Fruit fly (Drosophila melanogaster) whole organism, embryonic: ENCODE results near the gene Actn.

Experiments
- BtbVII ChIP-seq: fragments of 200-800 bp; sonication (Bioruptor generic); optimal IDR thresholded peaks from 3 replicates; lab custom pipeline; 2017; ENCODE audit warnings: missing biosample characterization, mild to moderate bottlenecking, missing genetic modification characterization
- CG10366 ChIP-seq: fragments of 200-800 bp; sonication (Bioruptor generic); IDR thresholded peaks from 2 replicates; pipeline ENCODE4 v1.3.6; 2022; ENCODE audit warnings: missing biosample characterization, missing genetic modification characterization
- CG11560 ChIP-seq: fragments of 200-800 bp; sonication (Bioruptor generic); IDR thresholded peaks from 3 replicates; pipeline ENCODE4 v1.3.6; 2022; ENCODE audit warnings: missing biosample characterization, missing genetic modification characterization
- CG11696 ChIP-seq: fragments of 200-800 bp; sonication (Bioruptor generic); IDR thresholded peaks from 2 replicates; pipeline ENCODE4 v1.3.6; 2022; ENCODE audit warnings: missing biosample characterization, missing genetic modification characterization
- CG13123 ChIP-seq: fragments of 200-800 bp; sonication (Bioruptor generic); optimal IDR thresholded peaks from 2 replicates; lab custom pipeline; 2016; ENCODE audit warnings: missing biosample characterization, missing genetic modification characterization
- CG14710 ChIP-seq: fragments of 200-800 bp; sonication (Bioruptor generic); optimal IDR thresholded peaks from 3 replicates; lab custom pipeline; 2019; ENCODE audit warnings: missing biosample characterization, mild to moderate bottlenecking, missing genetic modification characterization, moderate library complexity
- CG15011 ChIP-seq: fragments of 200-800 bp; sonication (Bioruptor generic); optimal IDR thresholded peaks from 3 replicates; lab custom pipeline; 2018; ENCODE audit warnings: missing biosample characterization, mild to moderate bottlenecking, missing genetic modification characterization
- CG16863 ChIP-seq: fragments of 200-800 bp; sonication (Bioruptor generic); optimal IDR thresholded peaks from 3 replicates; lab custom pipeline; 2016; ENCODE audit warnings: missing biosample characterization, missing genetic modification characterization
- CG18262 ChIP-seq: fragments of 200-800 bp; optimal IDR thresholded peaks from 3 replicates; lab custom pipeline; 2019; ENCODE audit warnings: missing biosample characterization, mild to moderate bottlenecking, missing genetic modification characterization, moderate library complexity
- CG3163 ChIP-seq: fragments of 200-800 bp; sonication (Bioruptor generic); optimal IDR thresholded peaks from 3 replicates; lab custom pipeline; 2016; ENCODE audit warnings: missing biosample characterization, missing genetic modification characterization
- CG32767 ChIP-seq: fragments of 200-800 bp; sonication (Bioruptor generic); IDR thresholded peaks from 2 replicates; pipeline ENCODE4 v1.3.6; 2022; ENCODE audit warnings: missing biosample characterization, missing genetic modification characterization
- CG3726 ChIP-seq: fragments of 200-800 bp; sonication (Bioruptor generic); IDR thresholded peaks from 3 replicates; pipeline ENCODE4, ENCODE4 v1.3.6; 2022; ENCODE audit warnings: missing biosample characterization, missing genetic modification characterization
- CG3995 ChIP-seq: fragments of 200-800 bp; sonication (Bioruptor generic); optimal IDR thresholded peaks from 3 replicates; lab custom pipeline; 2016; ENCODE audit warnings: missing biosample characterization, missing genetic modification characterization
- CG4360 ChIP-seq: fragments of 200-800 bp; sonication (Bioruptor generic); IDR thresholded peaks from 2 replicates; pipeline ENCODE4 v1.3.6; 2022; ENCODE audit warnings: missing biosample characterization, missing genetic modification characterization
- CG4707 ChIP-seq: fragments of 200-800 bp; sonication (Bioruptor generic); optimal IDR thresholded peaks from 2 replicates; lab custom pipeline; 2018; ENCODE audit warnings: missing biosample characterization, mild to moderate bottlenecking, missing genetic modification characterization, moderate library complexity
- CG4730 ChIP-seq: fragments of 200-800 bp; sonication (Bioruptor generic); IDR thresholded peaks from 2 replicates; pipeline ENCODE4 v1.3.6; 2022; ENCODE audit warnings: missing biosample characterization, missing genetic modification characterization
- CG6175 ChIP-seq: fragments of 200-800 bp; sonication (Bioruptor generic); IDR thresholded peaks from 3 replicates; pipeline ENCODE4 v1.3.6; 2022; ENCODE audit warnings: missing biosample characterization, missing genetic modification characterization
- CG6254 ChIP-seq: fragments of 200-800 bp; sonication (Bioruptor generic); optimal IDR thresholded peaks from 3 replicates; lab custom pipeline; 2017; ENCODE audit warnings: mild to moderate bottlenecking, missing biosample characterization, missing genetic modification reagents, missing genetic modification characterization
- CG9727 ChIP-seq: fragments of 200-800 bp; sonication (Bioruptor generic); optimal IDR thresholded peaks from 3 replicates; lab custom pipeline; 2017; ENCODE audit warnings: missing biosample characterization, mild to moderate bottlenecking, missing genetic modification characterization
- CG9797 ChIP-seq: fragments of 200-800 bp; sonication (Bioruptor generic); optimal IDR thresholded peaks from 3 replicates; lab custom pipeline; 2018; ENCODE audit warnings: missing biosample characterization, mild to moderate bottlenecking, missing genetic modification characterization
- CoRest ChIP-seq: fragments of 200-800 bp; sonication (Bioruptor generic); optimal IDR thresholded peaks from 3 replicates; lab custom pipeline; 2018; ENCODE audit warnings: missing biosample characterization, mild to moderate bottlenecking, missing genetic modification characterization, moderate library complexity
- Dbx ChIP-seq: fragments of 200-800 bp; sonication (Bioruptor generic); IDR thresholded peaks from 3 replicates; pipeline ENCODE4 v1.3.6; 2022; ENCODE audit warnings: missing biosample characterization, missing genetic modification characterization
- Fer2 ChIP-seq: fragments of 200-800 bp; sonication (Bioruptor generic); optimal IDR thresholded peaks from 2 replicates; lab custom pipeline; 2018; ENCODE audit warnings: missing biosample characterization, mild to moderate bottlenecking, missing genetic modification characterization, moderate library complexity
- H15 ChIP-seq: fragments of 200-800 bp; sonication (Bioruptor generic); IDR thresholded peaks from 3 replicates; pipeline ENCODE4 v1.3.6; 2022; ENCODE audit warnings: missing biosample characterization, missing genetic modification characterization
- HLH54F ChIP-seq: fragments of 200-800 bp; sonication (Bioruptor generic); optimal IDR thresholded peaks from 3 replicates; lab custom pipeline; 2016; ENCODE audit warnings: missing biosample characterization, missing genetic modification characterization
- Hmx ChIP-seq: fragments of 200-800 bp; sonication (Bioruptor generic); optimal IDR thresholded peaks from 2 replicates; lab custom pipeline; 2016; ENCODE audit warnings: missing biosample characterization, missing genetic modification characterization
- Hr3 ChIP-seq: fragments of 200-800 bp; sonication (Bioruptor generic); optimal IDR thresholded peaks from 3 replicates; lab custom pipeline; 2016; ENCODE audit warnings: missing biosample characterization, missing genetic modification characterization
- Mad ChIP-seq: fragments of 200-800 bp; sonication (Bioruptor generic); optimal IDR thresholded peaks from 2 replicates; lab custom pipeline; 2016; ENCODE audit warnings: missing biosample characterization, missing genetic modification characterization
- Pdp1 ChIP-seq, 2 experiments: fragments of 200-800 bp; sonication (Bioruptor generic); optimal IDR thresholded peaks; 3 replicates each; lab custom pipeline; 2016; ENCODE audit warnings: missing biosample characterization in 2 of 2, missing genetic modification characterization in 2 of 2, mild to moderate bottlenecking in 1 of 2, moderate library complexity in 1 of 2
- abd-A ChIP-seq: fragments of 200-800 bp; sonication (Bioruptor generic); optimal IDR thresholded peaks from 3 replicates; lab custom pipeline; 2019; ENCODE audit warnings: missing biosample characterization, mild to moderate bottlenecking, missing genetic modification characterization, moderate library complexity
- ac ChIP-seq: fragments of 200-800 bp; sonication (Bioruptor generic); optimal IDR thresholded peaks from 3 replicates; lab custom pipeline; 2017; ENCODE audit warnings: missing biosample characterization, mild to moderate bottlenecking, missing genetic modification characterization
- az2 ChIP-seq: fragments of 200-800 bp; sonication (Bioruptor generic); optimal IDR thresholded peaks from 3 replicates; lab custom pipeline; 2016; ENCODE audit warnings: missing biosample characterization, missing genetic modification characterization
- bcd ChIP-seq: fragments of 200-800 bp; sonication (Bioruptor generic); optimal IDR thresholded peaks from 2 replicates; lab custom pipeline; 2017; ENCODE audit warnings: missing biosample characterization, mild to moderate bottlenecking, missing genetic modification characterization
- cad ChIP-seq: fragments of >200 bp; optimal IDR thresholded peaks from 2 replicates; lab custom pipeline; 2017; ENCODE audit warnings: missing biosample characterization, missing genetic modification characterization
- crp ChIP-seq, 2 experiments: fragments of 200-800 bp; sonication (Bioruptor generic); optimal IDR thresholded peaks; 2 replicates in 1 of 2; 3 replicates in 1 of 2; lab custom pipeline; 2017; ENCODE audit warnings: missing biosample characterization in 2 of 2, missing genetic modification characterization in 2 of 2, mild to moderate bottlenecking in 1 of 2, moderate library complexity in 1 of 2
- dpn ChIP-seq, 2 experiments: fragments of 200-800 bp; sonication (Bioruptor generic); optimal IDR thresholded peaks; 3 replicates each; lab custom pipeline; 2016; ENCODE audit warnings: missing biosample characterization in 2 of 2, missing genetic modification characterization in 2 of 2
- esg ChIP-seq: fragments of 200-800 bp; sonication (Bioruptor generic); conservative IDR thresholded peaks from 2 replicates; pipeline ENCODE4 v1.3.6; 2022; ENCODE audit warnings: missing biosample characterization, missing genetic modification characterization
- ftz-f1 ChIP-seq: fragments of 200-800 bp; sonication (Bioruptor generic); optimal IDR thresholded peaks from 2 replicates; lab custom pipeline; 2016; ENCODE audit warnings: missing biosample characterization, missing genetic modification characterization
- fu2 ChIP-seq: fragments of 200-800 bp; sonication (Bioruptor generic); optimal IDR thresholded peaks from 2 replicates; lab custom pipeline; 2016; ENCODE audit warnings: missing biosample characterization, missing genetic modification characterization
- gem ChIP-seq: fragments of 200-800 bp; sonication (Bioruptor generic); optimal IDR thresholded peaks from 2 replicates; lab custom pipeline; 2019; ENCODE audit warnings: missing biosample characterization, mild to moderate bottlenecking, missing genetic modification characterization, moderate library complexity
- hb ChIP-seq: fragments of 200-800 bp; sonication (Bioruptor generic); IDR thresholded peaks from 3 replicates; pipeline ENCODE4 v1.3.6; 2022; ENCODE audit warnings: missing biosample characterization, missing genetic modification characterization; ENCODE audit not compliant: partially characterized antibody
- hkb ChIP-seq, 2 experiments: fragments of 200-800 bp in 1 of 2; fragments of >200 bp in 1 of 2; sonication (Bioruptor generic) in 1 of 2; IDR thresholded peaks in 1 of 2; optimal IDR thresholded peaks in 1 of 2; 2 replicates each; pipeline versions ENCODE4 v1.3.6 to Lab custom; 2017 to 2022; ENCODE audit warnings: missing biosample characterization in 1 of 2, missing genetic modification characterization in 1 of 2
- ken ChIP-seq: fragments of 200-800 bp; sonication (Bioruptor generic); IDR thresholded peaks from 3 replicates; pipeline ENCODE4 v1.3.6; 2022; ENCODE audit warnings: missing biosample characterization, missing genetic modification characterization
- kni ChIP-seq: fragments of 200-800 bp; sonication (Bioruptor generic); optimal IDR thresholded peaks from 3 replicates; lab custom pipeline; 2017; ENCODE audit warnings: mild to moderate bottlenecking, missing biosample characterization, missing genetic modification reagents, missing genetic modification characterization
- lmd ChIP-seq: fragments of 200-800 bp; sonication (Bioruptor generic); IDR thresholded peaks from 2 replicates; pipeline ENCODE4 v1.3.6; 2022; ENCODE audit warnings: missing biosample characterization, missing genetic modification characterization
- org-1 ChIP-seq: fragments of 200-800 bp; sonication (Bioruptor generic); optimal IDR thresholded peaks from 2 replicates; lab custom pipeline; 2017; ENCODE audit warnings: missing biosample characterization, missing genetic modification characterization
- run ChIP-seq: fragments of 200-800 bp; sonication (Bioruptor generic); optimal IDR thresholded peaks from 3 replicates; lab custom pipeline; 2018; ENCODE audit warnings: missing biosample characterization, mild to moderate bottlenecking, missing genetic modification characterization
- slbo ChIP-seq: fragments of 200-800 bp; sonication (Bioruptor generic); IDR thresholded peaks from 2 replicates; pipeline ENCODE4 v1.3.6; 2022; ENCODE audit warnings: missing biosample characterization, missing genetic modification characterization
- tup ChIP-seq: fragments of 200-800 bp; sonication (Bioruptor generic); optimal IDR thresholded peaks from 2 replicates; lab custom pipeline; 2016; ENCODE audit warnings: missing biosample characterization, mild to moderate bottlenecking, missing genetic modification characterization, moderate library complexity
- vvl ChIP-seq: fragments of 200-800 bp; sonication (Bioruptor generic); IDR thresholded peaks from 2 replicates; pipeline ENCODE4 v1.3.6; 2022; ENCODE audit warnings: missing biosample characterization, missing genetic modification characterization

Actn gene

dm6 chrX:2009453-2010009 lies 32.6 kb downstream of the Actn start (continued):
- no peak for TF ChIP-seq kni (GFP tag; lab: Kevin White, UChicago)
- peak; percentile 33 for TF ChIP-seq run
- peak; percentile 55 for TF ChIP-seq BtbVII (GFP tag; lab: Kevin White, UChicago)
- peak; percentile 72 for TF ChIP-seq fu2 (GFP tag; lab: Kevin White, UChicago)
- TF ChIP-seq Pdp1 (GFP tag; optimal IDR thresholded peaks at IDR 0.05; lab: Kevin White, UChicago): peak; percentile 45 to 79
- TF ChIP-seq gem (tag; lab: Kevin White, UChicago): peak; percentile 87
- TF ChIP-seq crp (GFP tag; optimal IDR thresholded peaks at IDR 0.05; lab: Kevin White, UChicago): peak in 1 of 2 experiments; percentile 67
- TF ChIP-seq H15 (GFP tag; lab: Robert Waterston, UW): 0 out of 3 replicates have a peak, but pooled peaks have one; percentile 23
- TF ChIP-seq HLH54F: peak; percentile 74
- TF ChIP-seq CoRest (tag; lab: Kevin White, UChicago): peak; percentile 90
- peak; percentile 68 for TF ChIP-seq lmd (GFP tag; lab: Robert Waterston, UW)
- peak; percentile 60 for TF ChIP-seq esg (GFP tag; lab: Robert Waterston, UW)
- TF ChIP-seq tup (GFP tag; lab: Kevin White, UChicago): peak; percentile 31
- peak; percentile 77 for TF ChIP-seq Hr3 (GFP tag; lab: Kevin White, UChicago)
- TF ChIP-seq CG6254: peak; percentile 36
- TF ChIP-seq dpn (GFP tag; optimal IDR thresholded peaks at IDR 0.05; lab: Kevin White, UChicago): peak; percentile 41 to 76
- TF ChIP-seq vvl (GFP tag; lab: Robert Waterston, UW): peak; percentile 41; the same call in 1 of the 2 replicates
- peak; percentile 71 for TF ChIP-seq az2 (GFP tag; lab: Kevin White, UChicago)
- no peak for TF ChIP-seq ken (GFP tag; lab: Robert Waterston, UW)
- peak; percentile 50 for TF ChIP-seq ac
- no peak for TF ChIP-seq hb (GFP tag; lab: Robert Waterston, UW)
- 0 out of 2 replicates have a peak, but pooled peaks have one; percentile 19 for TF ChIP-seq CG4730 (GFP tag; lab: Robert Waterston, UW)
- TF ChIP-seq CG3163: no peak
- peak; percentile 39; the same call in 1 of the 3 replicates for TF ChIP-seq Dbx (GFP tag; lab: Robert Waterston, UW)
- no peak for TF ChIP-seq CG11560 (tag; lab: Robert Waterston, UW)
- TF ChIP-seq bcd (GFP tag; lab: Kevin White, UChicago): peak; percentile 72
- peak; percentile 62 for TF ChIP-seq org-1 (GFP tag; lab: Kevin White, UChicago)
- peak; percentile 39 for TF ChIP-seq CG13123 (GFP tag; lab: Kevin White, UChicago)
- TF ChIP-seq ftz-f1 (GFP tag; lab: Kevin White, UChicago): no peak
- TF ChIP-seq CG11696: no peak
- peak; percentile 58 for TF ChIP-seq CG15011 (GFP tag; lab: Kevin White, UChicago)
- no peak; the same call in 2 of the 3 replicates for TF ChIP-seq CG3726 (GFP tag; lab: Robert Waterston, UW)
- peak; percentile 72 for TF ChIP-seq CG16863 (GFP tag; lab: Kevin White, UChicago)
- peak; percentile 74 for TF ChIP-seq slbo
- TF ChIP-seq CG10366 (GFP tag; lab: Robert Waterston, UW): peak; percentile 63
- peak; percentile 46 for TF ChIP-seq Fer2 (tag; lab: Kevin White, UChicago)
- TF ChIP-seq cad (GFP tag; lab: Kevin White, UChicago): no peak
- TF ChIP-seq CG6175 (GFP tag; lab: Robert Waterston, UW): peak; percentile 6; the same call in 1 of the 3 replicates
- peak; percentile 63 for TF ChIP-seq Mad (GFP tag; lab: Kevin White, UChicago)
- TF ChIP-seq CG4707 (GFP tag; lab: Kevin White, UChicago): no peak
- peak; percentile 15 for TF ChIP-seq CG3995
- TF ChIP-seq hkb (optimal IDR thresholded peaks at IDR 0.05; lab: Kevin White, UChicago): no peak
- peak; percentile 49 for TF ChIP-seq hkb (GFP tag; IDR thresholded peaks at IDR 0.05; lab: Robert Waterston, UW)
- peak; percentile 81 for TF ChIP-seq CG14710 (tag; lab: Kevin White, UChicago)
- no peak for TF ChIP-seq abd-A (tag; lab: Kevin White, UChicago)
- no peak for TF ChIP-seq CG4360 (GFP tag; lab: Robert Waterston, UW)
- peak; percentile 15; the same call in 1 of the 2 replicates for TF ChIP-seq CG32767
- no peak for TF ChIP-seq CG9797
- TF ChIP-seq Hmx (GFP tag; lab: Kevin White, UChicago): peak; percentile 71
- TF ChIP-seq CG18262 (tag; lab: Kevin White, UChicago): peak; percentile 86
- TF ChIP-seq CG9727: peak; percentile 90
